Fruit fly (Drosophila melanogaster) S2 (cell line): ENCODE measurements around the gene CG10710.
A peak's percentile ranks its signal among the peaks of the same experiment; 100 is the strongest.

Source experiments
- CG8478 ChIP-seq: fragments of >200 bp; optimal IDR thresholded peaks from 2 replicates; lab custom pipeline; 2018
- CTCF ChIP-seq, 2 experiments: fragments of >200 bp; optimal IDR thresholded peaks; 2 replicates each; lab custom pipeline; 2018

The CG10710 gene

dm6 chr3L:13486041-13486859 is 33.2 kb downstream of the CG10710 start, which contains the start of the genes Abp1 and Tgi:
Gene Abp1 (minus strand): TSS chr3L:13486280.
Gene Tgi (plus strand): TSS chr3L:13486797.
- no peak for TF ChIP-seq CG8478 (lab: Kevin White, UChicago)
- TF ChIP-seq CTCF (optimal IDR thresholded peaks at IDR 0.05; lab: Kevin White, UChicago) = peak; percentile 58 to 59

DNA sequence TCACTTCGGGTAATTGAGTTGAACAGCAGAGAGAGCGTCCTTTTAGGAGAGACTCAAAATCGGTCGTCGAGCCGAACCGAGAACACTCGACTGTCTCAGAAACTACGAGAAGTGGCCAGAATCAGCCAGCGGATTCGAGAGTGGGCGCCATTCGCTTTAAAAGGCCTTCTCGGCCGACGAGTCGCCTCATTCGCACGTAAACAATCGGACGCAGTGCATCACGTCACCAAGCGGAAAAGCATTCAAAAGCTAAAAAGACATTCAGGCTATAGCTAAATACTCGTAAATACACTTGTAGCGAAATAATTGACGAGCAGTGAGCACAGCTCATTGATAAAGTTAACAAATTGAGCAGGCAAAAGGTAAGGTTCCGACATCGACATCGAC is 39.2 kb downstream of the CG10710 start:
- TF ChIP-seq CTCF (optimal IDR thresholded peaks at IDR 0.05; lab: Kevin White, UChicago) (no peak), CG8478 (lab: Kevin White, UChicago) (no peak)

dm6 chr3L:13479609-13480240 is 39.7 kb downstream of the CG10710 start:
- TF ChIP-seq CG8478 (lab: Kevin White, UChicago) = no peak
- TF ChIP-seq CTCF (optimal IDR thresholded peaks at IDR 0.05; lab: Kevin White, UChicago) = no peak

DNA sequence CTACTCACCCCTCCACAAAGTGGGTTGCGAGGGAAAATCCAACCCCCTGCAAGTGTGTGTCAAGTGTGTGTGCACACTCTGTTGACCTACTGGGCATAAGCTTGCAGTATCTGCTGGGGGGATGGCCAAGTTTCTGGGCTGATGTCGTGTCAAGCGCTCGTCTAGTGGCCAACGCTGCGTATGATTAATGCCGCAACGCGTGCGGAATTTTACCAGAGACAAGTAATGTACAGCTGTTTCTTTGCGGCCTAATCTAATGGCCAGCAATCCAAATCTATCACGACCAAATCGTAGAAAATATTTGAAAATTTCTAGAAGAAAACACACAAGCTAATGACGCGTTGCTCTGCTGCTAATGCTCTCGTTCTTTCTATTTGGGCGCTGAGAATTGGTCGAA is 40.2 kb downstream of the CG10710 start:
- TF ChIP-seq CG8478 (lab: Kevin White, UChicago) (no peak), CTCF (optimal IDR thresholded peaks at IDR 0.05; lab: Kevin White, UChicago) (no peak)

dm6 chr3L:13478339-13479203 is 40.8 kb downstream of the CG10710 start:
- TF ChIP-seq CTCF (optimal IDR thresholded peaks at IDR 0.05; lab: Kevin White, UChicago) = no peak
- TF ChIP-seq CG8478 (lab: Kevin White, UChicago) = no peak

DNA sequence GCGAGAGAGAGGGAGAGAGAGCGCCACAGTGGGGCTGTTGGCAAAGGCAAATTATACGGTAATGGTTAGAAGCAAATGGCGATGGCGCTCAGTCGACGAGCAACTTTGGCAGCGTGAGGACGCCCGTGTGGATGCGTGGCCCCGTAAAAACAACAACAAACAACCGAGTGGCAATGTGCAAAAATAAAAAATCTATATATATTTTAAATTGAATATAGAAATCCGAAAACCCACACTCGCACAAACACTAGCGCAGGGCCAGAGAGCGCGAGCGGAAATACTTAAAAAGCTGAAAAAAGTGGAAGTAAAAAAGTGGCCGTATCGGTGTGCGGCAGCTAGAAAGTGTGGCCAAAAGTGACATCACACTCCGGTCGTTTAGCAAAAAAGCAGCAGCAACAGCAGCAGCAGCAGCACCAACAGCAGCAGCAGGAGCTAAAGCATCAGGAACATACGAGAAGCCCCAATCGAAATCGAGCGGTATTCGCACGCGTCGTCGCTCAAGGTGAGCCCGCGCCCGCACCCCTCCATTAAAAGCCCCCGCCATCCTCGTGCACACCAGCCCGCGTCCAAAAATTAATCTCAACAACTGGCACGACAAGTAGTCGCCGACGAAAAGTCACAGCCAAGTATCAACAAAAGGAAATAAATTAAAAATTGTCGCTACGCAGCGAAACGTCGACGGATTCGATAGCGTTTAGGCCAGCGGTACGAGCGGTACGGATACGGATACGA is 41.8 kb downstream of the CG10710 start, which contains the start of gene stv:
stv (plus strand) TSS at position 89 of the 732 bp plus-strand sequence.
- TF ChIP-seq CG8478 (lab: Kevin White, UChicago) (no peak), CTCF (optimal IDR thresholded peaks at IDR 0.05; lab: Kevin White, UChicago) (no peak)

DNA sequence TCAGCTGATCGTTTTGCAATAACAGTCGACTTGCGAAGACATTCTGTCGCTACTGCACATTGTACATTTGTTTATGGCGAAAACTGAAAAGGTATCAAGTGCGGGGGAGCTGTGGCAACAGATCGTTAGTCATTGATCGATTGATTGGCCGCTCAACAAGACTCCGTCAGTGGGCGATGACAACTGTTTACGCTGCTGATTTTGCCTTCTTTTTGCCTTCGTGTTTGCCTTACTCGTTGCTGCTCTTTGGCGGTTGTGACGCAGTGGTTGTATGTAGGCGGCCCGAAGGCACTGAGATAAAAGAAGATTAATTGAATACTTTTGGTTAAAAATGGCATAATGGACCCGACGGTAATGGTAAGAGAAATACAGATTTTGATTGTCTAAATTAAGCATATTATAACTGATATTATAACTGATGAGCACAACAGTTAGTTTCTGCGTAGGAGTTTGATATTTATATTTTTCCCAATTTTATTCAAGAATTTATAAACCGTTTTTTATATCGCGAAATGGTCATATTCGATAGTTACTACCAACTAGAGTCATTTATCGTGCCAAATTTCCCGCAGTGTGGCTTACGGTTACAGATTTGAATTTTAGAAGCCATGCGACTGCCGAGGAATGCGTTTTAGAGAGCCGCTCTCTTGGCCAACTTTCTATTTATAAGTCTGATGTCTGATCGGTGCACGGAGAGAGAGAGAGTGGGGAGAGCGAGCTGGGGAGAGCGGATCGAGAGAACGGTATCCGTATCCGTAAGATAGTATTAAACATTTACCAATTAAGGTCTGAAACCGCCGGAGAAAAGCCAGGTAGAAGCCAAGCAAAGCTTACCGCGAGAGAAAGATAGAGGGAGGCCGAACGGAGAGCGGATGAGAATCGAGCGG is 42.6 kb downstream of the CG10710 start:
- no peak for TF ChIP-seq CTCF (optimal IDR thresholded peaks at IDR 0.05; lab: Kevin White, UChicago)
- TF ChIP-seq CG8478 (lab: Kevin White, UChicago) = no peak

dm6 chr3L:13476070-13476469 is 43.3 kb downstream of the CG10710 start:
- TF ChIP-seq CG8478 (lab: Kevin White, UChicago) (no peak), CTCF (optimal IDR thresholded peaks at IDR 0.05; lab: Kevin White, UChicago) (no peak)

DNA sequence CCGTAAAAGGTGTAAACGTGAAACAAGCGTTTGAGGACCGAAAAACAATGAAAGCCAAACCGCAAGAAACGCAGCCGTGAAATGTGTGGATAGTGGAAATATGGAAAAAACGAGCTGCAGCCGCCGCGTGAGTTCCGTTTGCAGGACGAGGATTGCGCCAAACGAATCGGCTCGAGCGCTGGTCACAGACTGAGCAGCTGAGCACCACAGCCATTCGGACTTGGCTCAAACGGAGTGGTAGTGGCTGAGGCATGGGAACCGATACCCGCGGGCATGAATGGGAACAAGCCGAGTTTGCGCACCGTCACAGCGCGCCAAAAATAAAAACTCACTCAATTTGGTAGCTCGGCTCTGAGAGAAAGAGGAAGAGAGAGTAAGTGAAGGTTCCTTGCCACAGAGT is 44.8 kb downstream of the CG10710 start, which contains the start of gene CG10089:
CG10089 (minus strand) TSS at position 181 of the 400 bp plus-strand sequence.
- TF ChIP-seq CG8478 (lab: Kevin White, UChicago) (no peak), CTCF (optimal IDR thresholded peaks at IDR 0.05; lab: Kevin White, UChicago) (no peak)
